Fruit fly (Drosophila melanogaster): ENCODE data around the gene cmb.

DNA sequence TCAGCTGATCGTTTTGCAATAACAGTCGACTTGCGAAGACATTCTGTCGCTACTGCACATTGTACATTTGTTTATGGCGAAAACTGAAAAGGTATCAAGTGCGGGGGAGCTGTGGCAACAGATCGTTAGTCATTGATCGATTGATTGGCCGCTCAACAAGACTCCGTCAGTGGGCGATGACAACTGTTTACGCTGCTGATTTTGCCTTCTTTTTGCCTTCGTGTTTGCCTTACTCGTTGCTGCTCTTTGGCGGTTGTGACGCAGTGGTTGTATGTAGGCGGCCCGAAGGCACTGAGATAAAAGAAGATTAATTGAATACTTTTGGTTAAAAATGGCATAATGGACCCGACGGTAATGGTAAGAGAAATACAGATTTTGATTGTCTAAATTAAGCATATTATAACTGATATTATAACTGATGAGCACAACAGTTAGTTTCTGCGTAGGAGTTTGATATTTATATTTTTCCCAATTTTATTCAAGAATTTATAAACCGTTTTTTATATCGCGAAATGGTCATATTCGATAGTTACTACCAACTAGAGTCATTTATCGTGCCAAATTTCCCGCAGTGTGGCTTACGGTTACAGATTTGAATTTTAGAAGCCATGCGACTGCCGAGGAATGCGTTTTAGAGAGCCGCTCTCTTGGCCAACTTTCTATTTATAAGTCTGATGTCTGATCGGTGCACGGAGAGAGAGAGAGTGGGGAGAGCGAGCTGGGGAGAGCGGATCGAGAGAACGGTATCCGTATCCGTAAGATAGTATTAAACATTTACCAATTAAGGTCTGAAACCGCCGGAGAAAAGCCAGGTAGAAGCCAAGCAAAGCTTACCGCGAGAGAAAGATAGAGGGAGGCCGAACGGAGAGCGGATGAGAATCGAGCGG, 34.4 kb downstream of the cmb start:
- TF ChIP-seq psq (optimal IDR thresholded peaks at IDR 0.05) (no peak), insv (optimal IDR thresholded peaks at IDR 0.05) (no peak), Myc (optimal IDR thresholded peaks at IDR 0.05) (no peak)

All from Kc167 (cell line).